Fruit fly (Drosophila melanogaster) whole organism, pupa: Measurements from ENCODE around the gene bero.

Source experiments
- CG10348 ChIP-seq: fragments of 200-800 bp; sonication (Bioruptor generic); IDR thresholded peaks from 2 replicates; pipeline ENCODE4 v1.3.6; 2022; ENCODE audit warnings: missing biosample characterization, missing genetic modification characterization
- CG12605 ChIP-seq: fragments of 200-800 bp; sonication (Bioruptor generic); IDR thresholded peaks from 2 replicates; pipeline ENCODE4 v1.3.6; 2022; ENCODE audit warnings: missing biosample characterization, missing genetic modification characterization
- CG13204 ChIP-seq: fragments of 200-800 bp; sonication (Bioruptor generic); optimal IDR thresholded peaks from 2 replicates; lab custom pipeline; 2018; ENCODE audit warnings: missing biosample characterization, mild to moderate bottlenecking, missing genetic modification characterization, moderate library complexity
- CG14655 ChIP-seq: fragments of 200-800 bp; sonication (Bioruptor generic); optimal IDR thresholded peaks from 3 replicates; lab custom pipeline; 2017; ENCODE audit warnings: mild to moderate bottlenecking, missing biosample characterization, missing genetic modification reagents, missing genetic modification characterization
- CG15710 ChIP-seq: fragments of 200-800 bp; sonication (Bioruptor generic); optimal IDR thresholded peaks from 2 replicates; lab custom pipeline; 2018; ENCODE audit warnings: missing biosample characterization, mild to moderate bottlenecking, missing genetic modification characterization, moderate library complexity
- CG17806 ChIP-seq: fragments of 200-800 bp; sonication (Bioruptor generic); optimal IDR thresholded peaks from 2 replicates; lab custom pipeline; 2018; ENCODE audit warnings: missing biosample characterization, mild to moderate bottlenecking, missing genetic modification characterization, moderate library complexity
- CG32121 ChIP-seq: fragments of 200-800 bp; sonication (Bioruptor generic); IDR thresholded peaks from 2 replicates; pipeline ENCODE4 v1.3.6; 2022; ENCODE audit warnings: missing biosample characterization, missing genetic modification characterization
- CG34367 ChIP-seq: fragments of 200-800 bp; sonication (Bioruptor generic); optimal IDR thresholded peaks from 2 replicates; lab custom pipeline; 2018; ENCODE audit warnings: missing biosample characterization, mild to moderate bottlenecking, missing genetic modification characterization
- CG4496 ChIP-seq: fragments of 200-800 bp; sonication (Bioruptor generic); IDR thresholded peaks from 3 replicates; pipeline ENCODE4 v1.3.6; 2022; ENCODE audit warnings: missing biosample characterization, missing genetic modification characterization
- CG8159 ChIP-seq: fragments of 200-800 bp; sonication (Bioruptor generic); optimal IDR thresholded peaks from 3 replicates; lab custom pipeline; 2018; ENCODE audit warnings: missing biosample characterization, mild to moderate bottlenecking, missing genetic modification characterization, moderate library complexity
- CG8301 ChIP-seq: fragments of 200-800 bp; sonication (Bioruptor generic); optimal IDR thresholded peaks from 2 replicates; lab custom pipeline; 2018; ENCODE audit warnings: missing biosample characterization, mild to moderate bottlenecking, missing genetic modification characterization
- CG9948 ChIP-seq: fragments of 200-800 bp; sonication (Bioruptor generic); optimal IDR thresholded peaks from 2 replicates; lab custom pipeline; 2018; ENCODE audit warnings: missing biosample characterization, mild to moderate bottlenecking, missing genetic modification characterization, moderate library complexity
- D1 ChIP-seq: fragments of 200-800 bp; sonication (Bioruptor generic); optimal IDR thresholded peaks from 2 replicates; lab custom pipeline; 2018; ENCODE audit warnings: missing biosample characterization, mild to moderate bottlenecking, missing genetic modification characterization, moderate library complexity
- EcR ChIP-seq: fragments of 200-800 bp; sonication (Bioruptor generic); optimal IDR thresholded peaks from 3 replicates; lab custom pipeline; 2019; ENCODE audit warnings: missing biosample characterization, missing genetic modification characterization, mild to moderate bottlenecking, moderate library complexity, missing genetic modification reagents
- Ets98B ChIP-seq: fragments of 200-800 bp; sonication (Bioruptor generic); IDR thresholded peaks from 2 replicates; pipeline ENCODE4 v1.3.6; 2022; ENCODE audit warnings: missing biosample characterization, missing genetic modification characterization
- Pif1A ChIP-seq: fragments of 200-800 bp; sonication (Bioruptor generic); optimal IDR thresholded peaks from 3 replicates; lab custom pipeline; 2016; ENCODE audit warnings: missing biosample characterization, missing genetic modification characterization
- Pif1B ChIP-seq: fragments of 200-800 bp; sonication (Bioruptor generic); optimal IDR thresholded peaks from 3 replicates; lab custom pipeline; 2016; ENCODE audit warnings: missing biosample characterization, missing genetic modification characterization
- Snoo ChIP-seq: fragments of 200-800 bp; sonication (Bioruptor generic); optimal IDR thresholded peaks from 3 replicates; lab custom pipeline; 2017; ENCODE audit warnings: missing biosample characterization, mild to moderate bottlenecking, missing genetic modification characterization, inconsistent platforms
- fd96Ca ChIP-seq: fragments of 200-800 bp; sonication (Bioruptor generic); IDR thresholded peaks from 3 replicates; pipeline ENCODE4 v1.3.6; 2022; ENCODE audit warnings: missing biosample characterization, missing genetic modification characterization
- gl ChIP-seq: fragments of 200-800 bp; sonication (Bioruptor generic); optimal IDR thresholded peaks from 2 replicates; lab custom pipeline; 2018; ENCODE audit warnings: missing biosample characterization, mild to moderate bottlenecking, missing genetic modification characterization
- rn ChIP-seq: fragments of 200-800 bp; sonication (Bioruptor generic); IDR thresholded peaks from 2 replicates; pipeline ENCODE4 v1.3.6; 2022; ENCODE audit warnings: missing biosample characterization, missing genetic modification characterization

bero gene

DNA sequence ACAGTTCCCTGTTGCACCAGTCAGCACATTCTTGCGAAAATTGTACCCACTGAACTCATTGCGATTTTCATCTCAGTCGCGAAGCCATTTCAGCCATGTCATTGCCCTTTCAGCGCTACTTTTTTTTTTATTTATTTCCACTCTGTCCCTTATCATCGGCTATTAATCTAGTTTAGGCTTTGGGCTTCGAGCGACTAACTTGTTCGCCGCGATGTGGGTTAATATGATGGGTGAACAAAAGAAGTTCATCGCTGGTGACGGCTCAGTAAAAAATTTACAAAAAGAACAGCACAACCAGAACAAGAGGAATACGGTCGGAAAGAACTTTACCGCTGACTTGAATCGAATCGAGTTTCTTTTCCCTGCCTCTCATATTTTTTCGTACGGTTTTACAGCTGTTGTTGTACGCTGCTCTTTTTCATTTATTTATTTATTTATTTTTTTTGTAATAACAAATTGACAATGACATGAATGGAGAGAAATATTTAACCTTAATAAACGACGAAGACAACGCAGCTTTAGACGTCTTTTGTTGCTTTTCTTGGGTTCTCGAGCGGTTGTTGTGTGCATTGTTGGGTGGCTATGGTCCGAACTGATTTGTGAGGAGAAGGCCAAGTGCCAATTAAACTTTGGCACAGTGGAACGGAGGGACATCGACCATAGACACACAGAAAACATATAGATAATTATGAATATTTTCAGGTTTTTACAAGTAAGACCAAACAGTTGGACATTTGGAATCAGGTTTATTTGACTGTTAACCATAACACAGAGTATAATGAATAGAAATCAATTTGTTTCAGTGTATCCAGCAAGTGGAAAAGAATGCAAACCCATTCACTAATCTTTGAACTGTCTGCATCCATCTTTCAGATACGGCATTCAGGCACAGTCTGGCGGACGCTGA lies 46.0 kb upstream of the bero start:
- TF ChIP-seq CG34367 (tag; lab: Kevin White, UChicago) (peak; percentile 10), CG9948 (tag; lab: Kevin White, UChicago) (peak; percentile 45), CG13204 (GFP tag; lab: Kevin White, UChicago) (peak; percentile 17), rn (GFP tag; lab: Robert Waterston, UW) (0 out of 2 replicates have a peak, but pooled peaks have one; percentile 18), CG12605 (GFP tag; lab: Robert Waterston, UW) (no peak), Pif1B (GFP tag; lab: Kevin White, UChicago) (peak; percentile 40), gl (tag; lab: Kevin White, UChicago) (peak; percentile 43), CG17806 (tag; lab: Kevin White, UChicago) (peak; percentile 49), D1 (no peak), CG4496 (peak; percentile 52; the same call in 2 of the 3 replicates), CG32121 (no peak), Ets98B (no peak), CG8301 (tag; lab: Kevin White, UChicago) (no peak), EcR (peak; percentile 91), CG8159 (tag; lab: Kevin White, UChicago) (peak; percentile 62), CG10348 (GFP tag; lab: Robert Waterston, UW) (no peak), fd96Ca (no peak), CG15710 (peak; percentile 29), CG14655 (peak; percentile 17), Snoo (tag; lab: Kevin White, UChicago) (no peak), Pif1A (GFP tag; lab: Kevin White, UChicago) (peak; percentile 6)
- TF ChIP-seq, all 21 proteins: peak for 13

DNA sequence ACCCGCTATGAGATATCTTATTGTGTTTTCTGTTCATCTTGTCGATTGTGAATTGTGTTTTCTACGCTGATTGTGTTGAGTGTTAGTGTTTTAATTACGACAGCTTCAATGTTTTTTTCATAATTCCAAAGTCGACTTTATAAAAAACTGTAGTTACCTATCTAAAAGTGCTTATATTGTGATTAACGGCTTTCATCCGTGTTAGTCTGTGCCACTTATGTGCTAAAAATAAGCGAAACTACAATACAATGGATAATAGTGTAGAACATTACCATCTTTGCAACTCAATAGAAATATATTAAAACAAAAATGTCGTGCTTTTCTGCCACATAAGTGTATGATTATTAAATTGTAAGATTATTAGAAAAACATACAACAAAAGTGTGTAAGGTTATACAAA lies 42.4 kb upstream of the bero start, which contains the start of gene CG33322:
CG33322 (minus strand) TSS at position 101 of the 400 bp plus-strand sequence.
- no peak for TF ChIP-seq CG4496
- no peak for TF ChIP-seq CG10348 (GFP tag; lab: Robert Waterston, UW)
- no peak for TF ChIP-seq CG32121
- TF ChIP-seq CG9948 (tag; lab: Kevin White, UChicago), result no peak
- TF ChIP-seq Snoo (tag; lab: Kevin White, UChicago), result no peak
- TF ChIP-seq CG15710, result no peak
- no peak for TF ChIP-seq CG8301 (tag; lab: Kevin White, UChicago)
- no peak for TF ChIP-seq CG34367 (tag; lab: Kevin White, UChicago)
- TF ChIP-seq gl (tag; lab: Kevin White, UChicago), result no peak
- TF ChIP-seq CG13204 (GFP tag; lab: Kevin White, UChicago), result no peak
- no peak for TF ChIP-seq Pif1A (GFP tag; lab: Kevin White, UChicago)
- no peak for TF ChIP-seq Pif1B (GFP tag; lab: Kevin White, UChicago)
- no peak for TF ChIP-seq rn (GFP tag; lab: Robert Waterston, UW)
- TF ChIP-seq CG8159 (tag; lab: Kevin White, UChicago), result no peak
- TF ChIP-seq D1, result no peak

DNA sequence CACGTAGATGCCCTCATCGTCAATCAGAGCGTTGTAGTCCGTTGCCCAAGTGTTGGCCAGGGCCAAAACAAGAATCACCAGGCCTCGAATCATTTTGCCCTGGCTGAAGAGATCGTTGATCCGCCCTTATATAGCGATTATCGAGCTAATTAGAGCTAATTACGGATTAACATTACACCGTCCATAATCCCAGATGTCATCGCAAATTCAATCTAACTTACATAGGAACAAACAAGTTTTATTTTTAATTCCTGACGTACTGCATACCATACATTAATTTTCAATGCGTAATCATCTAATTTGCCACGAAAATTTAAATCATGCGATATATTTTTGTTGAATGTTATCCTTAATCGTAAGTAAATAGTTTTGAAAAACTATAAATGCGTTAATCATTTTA lies 41.3 kb upstream of the bero start, which contains the start of gene CheB38b:
CheB38b (minus strand) TSS at position 101 of the 400 bp plus-strand sequence.
- TF ChIP-seq CG9948 (tag; lab: Kevin White, UChicago) (no peak), CG17806 (tag; lab: Kevin White, UChicago) (no peak), Pif1A (GFP tag; lab: Kevin White, UChicago) (no peak), CG12605 (GFP tag; lab: Robert Waterston, UW) (no peak), CG8301 (tag; lab: Kevin White, UChicago) (no peak), EcR (no peak), D1 (no peak), gl (tag; lab: Kevin White, UChicago) (no peak), rn (GFP tag; lab: Robert Waterston, UW) (no peak), Snoo (tag; lab: Kevin White, UChicago) (no peak), Pif1B (GFP tag; lab: Kevin White, UChicago) (no peak), CG13204 (GFP tag; lab: Kevin White, UChicago) (no peak), fd96Ca (no peak), Ets98B (no peak), CG32121 (no peak), CG10348 (GFP tag; lab: Robert Waterston, UW) (no peak), CG15710 (no peak), CG8159 (tag; lab: Kevin White, UChicago) (no peak)

DNA sequence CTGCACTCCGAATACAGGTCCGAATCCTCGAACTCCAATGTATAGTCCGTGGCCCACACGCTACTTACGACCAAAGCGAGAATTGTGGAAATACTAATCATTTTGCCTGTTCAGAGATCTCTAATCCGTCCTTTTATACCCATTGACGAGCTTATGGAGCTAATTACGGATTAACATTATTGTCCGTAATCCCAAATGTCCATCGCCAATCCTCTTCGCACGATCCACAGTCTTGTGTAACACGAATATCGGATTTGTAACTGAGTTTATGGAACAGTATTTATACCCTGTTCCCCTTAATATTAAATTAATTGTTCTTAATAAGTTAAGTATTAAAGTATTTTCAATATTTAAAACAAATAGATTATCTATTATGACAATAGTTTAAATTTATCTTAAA lies 40.1 kb upstream of the bero start, which contains the start of gene CheB38a:
CheB38a (minus strand) TSS at position 101 of the 400 bp plus-strand sequence.
- TF ChIP-seq fd96Ca (no peak), CG8301 (tag; lab: Kevin White, UChicago) (no peak)

DNA sequence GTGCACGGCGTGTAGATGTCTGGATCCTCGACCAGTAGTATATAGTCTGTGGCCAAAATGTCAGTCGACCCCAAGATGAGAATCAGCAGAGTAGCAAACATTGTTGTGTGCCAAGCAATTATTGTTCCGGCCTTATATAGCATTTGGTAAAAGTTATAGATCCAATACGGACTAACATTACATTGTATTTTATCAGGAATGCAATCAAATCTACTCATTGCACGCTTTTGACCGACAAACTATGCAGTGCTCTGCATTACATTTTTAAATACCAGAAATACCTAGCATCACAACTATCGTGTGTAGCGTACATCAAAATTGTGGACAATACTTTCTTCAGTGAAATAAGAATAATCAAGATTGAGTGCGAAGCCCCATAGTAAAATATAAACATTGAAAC lies 37.7 kb upstream of the bero start, which contains the start of gene CheB38c:
CheB38c (minus strand) TSS at position 101 of the 400 bp plus-strand sequence.
- TF ChIP-seq CG12605 (GFP tag; lab: Robert Waterston, UW) (no peak), rn (GFP tag; lab: Robert Waterston, UW) (no peak), CG32121 (no peak), fd96Ca (no peak), CG10348 (GFP tag; lab: Robert Waterston, UW) (no peak), CG9948 (tag; lab: Kevin White, UChicago) (no peak), CG8159 (tag; lab: Kevin White, UChicago) (no peak), Ets98B (no peak), gl (tag; lab: Kevin White, UChicago) (no peak), CG15710 (no peak), CG14655 (no peak), CG34367 (tag; lab: Kevin White, UChicago) (no peak), EcR (no peak), Pif1A (GFP tag; lab: Kevin White, UChicago) (no peak), Snoo (tag; lab: Kevin White, UChicago) (no peak), CG13204 (GFP tag; lab: Kevin White, UChicago) (no peak), Pif1B (GFP tag; lab: Kevin White, UChicago) (no peak)
- TF ChIP-seq, all 21 proteins: peak for 0
